Worm (Caenorhabditis elegans) whole organism, early embryonic: Measurements from ENCODE around the gene fbxa-165.

Experiments used
- ama-1 ChIP-seq: fragments of 150-350 bp; optimal IDR thresholded peaks from 2 replicates; lab custom pipeline; 2014
- ceh-13 ChIP-seq: fragments of 200-800 bp; sonication (Bioruptor generic); optimal IDR thresholded peaks from 2 replicates; lab custom pipeline; 2018; ENCODE audit warnings: mild to moderate bottlenecking, missing genetic modification characterization, missing compliant biosample characterization
- ceh-36 ChIP-seq: sonication (generic microtip); optimal IDR thresholded peaks from 2 replicates; lab custom pipeline; 2016; ENCODE audit warnings: missing genetic modification characterization, inconsistent platforms, missing compliant biosample characterization
- hmg-4 ChIP-seq: fragments of 200-800 bp; sonication (Bioruptor generic); optimal IDR thresholded peaks from 2 replicates; lab custom pipeline; 2018; ENCODE audit warnings: mild to moderate bottlenecking, missing genetic modification characterization, missing compliant biosample characterization
- hnd-1 ChIP-seq: sonication (generic microtip); optimal IDR thresholded peaks from 2 replicates; lab custom pipeline; 2016; ENCODE audit warnings: missing genetic modification characterization, missing compliant biosample characterization
- scrt-1 ChIP-seq: fragments of 200-800 bp; sonication (Bioruptor generic); IDR thresholded peaks from 2 replicates; pipeline ENCODE4 v1.3.6; 2022; ENCODE audit warnings: missing genetic modification characterization, missing compliant biosample characterization
- sea-1 ChIP-seq: fragments of 200-800 bp; sonication (Bioruptor generic); conservative IDR thresholded peaks from 2 replicates; pipeline ENCODE4 v1.3.6; 2022; ENCODE audit warnings: missing genetic modification characterization, missing compliant biosample characterization
- tbx-11 ChIP-seq: fragments of 200-800 bp; sonication (Bioruptor generic); IDR thresholded peaks from 2 replicates; pipeline ENCODE4 v1.3.6; 2022; ENCODE audit warnings: missing genetic modification characterization, missing compliant biosample characterization
- tbx-37 ChIP-seq: fragments of 200-800 bp; sonication (Bioruptor generic); conservative IDR thresholded peaks from 2 replicates; pipeline ENCODE4 v1.3.6; 2022; ENCODE audit warnings: missing genetic modification reagents, missing genetic modification characterization, missing compliant biosample characterization

DNA sequence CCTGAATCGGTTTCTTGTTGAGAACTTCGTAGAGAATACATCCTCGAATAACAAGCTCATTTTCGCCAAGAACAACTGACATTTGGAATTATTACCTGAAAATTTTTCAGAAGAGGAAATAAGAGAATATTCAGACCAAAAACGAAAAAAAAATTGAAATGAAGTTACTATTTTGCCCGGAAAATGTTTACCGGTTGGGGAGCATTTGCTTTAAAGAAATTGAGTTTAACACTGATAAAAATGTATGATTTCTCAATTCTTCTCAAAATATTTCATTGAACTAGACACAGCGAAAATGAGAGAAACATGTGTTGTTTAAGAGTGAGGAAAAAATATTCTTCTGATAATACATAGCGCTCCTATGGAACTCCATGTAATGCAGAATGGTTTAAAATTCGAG is at the start of gene fbxa-165:
- TF ChIP-seq ama-1 (no peak), hmg-4 (GFP tag; lab: Kevin White, UChicago) (no peak), sea-1 (GFP tag; lab: Robert Waterston, UW) (no peak), hnd-1 (tag; lab: Kevin White, UChicago) (no peak), ceh-36 (tag; lab: Kevin White, UChicago) (no peak), tbx-11 (GFP tag; lab: Robert Waterston, UW) (no peak), scrt-1 (no peak), tbx-37 (GFP tag; lab: Robert Waterston, UW) (no peak), ceh-13 (GFP tag; lab: Kevin White, UChicago) (no peak)
